Worm (Caenorhabditis elegans) whole organism, midembryonic: Measurements from ENCODE around the gene nhr-111.

Source experiments
- T22C8.4 ChIP-seq: fragments of 200-800 bp; sonication (Bioruptor generic); IDR thresholded peaks from 2 replicates; pipeline ENCODE4 v1.3.6; 2022; ENCODE audit warnings: missing genetic modification characterization, missing compliant biosample characterization
- cog-1 ChIP-seq: sonication (generic microtip); optimal IDR thresholded peaks from 2 replicates; lab custom pipeline; 2016; ENCODE audit warnings: missing genetic modification characterization, missing compliant biosample characterization
- flt-1 ChIP-seq: fragments of 200-800 bp; sonication (Bioruptor generic); IDR thresholded peaks from 2 replicates; pipeline ENCODE4 v1.3.6; 2022; ENCODE audit warnings: missing genetic modification characterization, missing compliant biosample characterization
- klf-2 ChIP-seq: fragments of 200-800 bp; sonication (Bioruptor generic); conservative IDR thresholded peaks from 2 replicates; pipeline ENCODE4 v1.3.6; 2022; ENCODE audit warnings: missing genetic modification reagents, missing genetic modification characterization, missing compliant biosample characterization
- med-1 ChIP-seq: sonication (generic microtip); optimal IDR thresholded peaks from 2 replicates; lab custom pipeline; 2017; ENCODE audit warnings: missing genetic modification characterization, mild to moderate bottlenecking, missing compliant biosample characterization, antibody characterized with exemption, missing genetic modification reagents; ENCODE audit not compliant: insufficient read depth
- ref-1 ChIP-seq: fragments of 200-800 bp; sonication (Bioruptor generic); conservative IDR thresholded peaks from 2 replicates; pipeline ENCODE4 v1.3.6; 2022; ENCODE audit warnings: missing genetic modification reagents, missing genetic modification characterization, missing compliant biosample characterization
- tab-1 ChIP-seq: fragments of 200-800 bp; sonication (Bioruptor generic); IDR thresholded peaks from 2 replicates; pipeline ENCODE4 v1.3.6; 2022; ENCODE audit warnings: missing genetic modification characterization, missing compliant biosample characterization
- ztf-23 ChIP-seq: fragments of 200-800 bp; sonication (Bioruptor generic); IDR thresholded peaks from 2 replicates; pipeline ENCODE4 v1.3.6; 2022; ENCODE audit warnings: missing genetic modification reagents, missing genetic modification characterization, missing compliant biosample characterization
- ztf-29 ChIP-seq: fragments of 200-800 bp; sonication (Bioruptor generic); IDR thresholded peaks from 2 replicates; pipeline ENCODE4 v1.3.6; 2022; ENCODE audit warnings: missing genetic modification reagents, missing genetic modification characterization, missing compliant biosample characterization

nhr-111 gene

DNA sequence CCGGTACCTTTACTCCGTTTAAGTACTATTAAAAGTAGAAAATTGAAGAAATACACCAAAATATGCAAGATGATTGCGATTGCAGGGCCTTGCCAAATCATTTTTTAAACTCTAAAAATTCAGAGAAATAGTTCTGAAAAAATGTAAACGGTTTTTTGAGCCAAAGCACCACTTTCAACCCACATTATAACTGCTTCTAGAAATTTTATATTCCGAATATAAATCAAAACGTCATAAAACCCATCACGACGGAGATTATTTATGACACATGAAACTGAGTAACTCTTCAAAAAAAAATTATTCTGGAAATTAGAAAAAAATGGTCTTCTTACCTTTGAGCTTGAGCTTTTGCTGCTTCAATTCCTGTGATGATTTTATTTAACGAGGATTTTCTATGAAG is 10.4 kb downstream of the nhr-111 start, which contains the start of gene srxa-16:
Gene srxa-16, minus strand, starts transcription at position 101 of the 400 bp plus-strand sequence.
- no peak for TF ChIP-seq med-1 (GFP tag; lab: Kevin White, UChicago)
- no peak for TF ChIP-seq flt-1 (GFP tag; lab: Robert Waterston, UW)
- TF ChIP-seq ztf-23 (GFP tag; lab: Robert Waterston, UW): no peak
- TF ChIP-seq ztf-29: no peak
- TF ChIP-seq ref-1: no peak

DNA sequence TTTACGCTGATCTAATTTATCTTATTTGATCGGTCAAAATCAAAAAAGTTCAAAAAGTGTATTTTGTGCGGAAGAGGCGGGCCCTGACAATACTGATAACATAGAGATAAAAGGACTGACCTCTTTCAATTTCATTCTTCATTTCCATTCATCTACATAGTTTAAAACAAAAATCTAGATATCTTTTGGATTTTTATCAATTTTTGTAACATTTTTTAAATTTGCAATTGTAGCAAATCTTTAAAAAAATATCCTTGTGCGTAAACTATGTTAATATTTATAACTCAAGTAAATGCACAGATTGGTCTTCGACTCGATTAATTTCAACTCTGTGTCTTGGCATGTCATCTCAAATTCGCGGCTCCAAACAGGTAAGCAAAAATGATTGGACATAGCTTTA is 21.0 kb downstream of the nhr-111 start, which contains the start of gene argk-1:
Gene argk-1, plus strand, starts transcription at position 301 of the 400 bp plus-strand sequence.
- no peak for TF ChIP-seq klf-2 (GFP tag; lab: Robert Waterston, UW)
- TF ChIP-seq ref-1: no peak
- no peak for TF ChIP-seq tab-1
- TF ChIP-seq ztf-23 (GFP tag; lab: Robert Waterston, UW): no peak
- no peak for TF ChIP-seq flt-1 (GFP tag; lab: Robert Waterston, UW)
- TF ChIP-seq cog-1 (tag; lab: Kevin White, UChicago): no peak
- no peak for TF ChIP-seq ztf-29
- TF ChIP-seq med-1 (GFP tag; lab: Kevin White, UChicago): no peak
- TF ChIP-seq T22C8.4 (GFP tag; lab: Robert Waterston, UW): no peak

DNA sequence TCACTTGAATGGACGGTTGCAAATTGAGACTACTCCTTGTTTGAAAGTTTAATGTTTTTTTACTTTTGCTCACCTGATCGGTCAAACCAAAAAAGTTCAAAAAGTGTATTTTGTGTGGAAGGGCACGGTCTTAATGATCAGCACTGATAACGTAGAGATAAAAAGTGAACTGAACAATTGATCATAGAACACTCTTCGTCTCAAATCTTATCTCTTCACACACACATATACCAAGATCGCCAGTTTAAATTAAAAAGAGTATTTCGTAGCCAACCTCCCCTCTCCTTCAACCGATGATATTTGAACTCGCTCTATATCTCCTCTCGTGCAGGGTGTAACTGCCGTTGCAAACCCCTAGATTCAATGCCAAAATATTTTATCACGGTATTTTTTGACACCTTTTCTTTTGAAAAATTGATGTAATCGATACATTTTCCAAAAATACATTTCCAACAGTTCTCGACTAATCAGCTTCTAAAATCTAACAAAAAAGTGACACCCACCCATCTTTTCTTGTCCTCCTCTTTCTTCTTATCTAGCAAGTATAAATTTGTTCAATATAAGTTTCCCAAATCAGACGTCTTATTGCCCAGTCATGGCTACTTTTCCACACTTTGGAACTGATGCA is 24.4 kb downstream of the nhr-111 start, which contains the start of gene cth-1:
Gene cth-1, plus strand, starts transcription at position 578 of the 628 bp plus-strand sequence.
- TF ChIP-seq ztf-29 (no peak), tab-1 (no peak), klf-2 (GFP tag; lab: Robert Waterston, UW) (no peak), flt-1 (GFP tag; lab: Robert Waterston, UW) (no peak), med-1 (GFP tag; lab: Kevin White, UChicago) (no peak), T22C8.4 (GFP tag; lab: Robert Waterston, UW) (no peak), ref-1 (no peak), cog-1 (tag; lab: Kevin White, UChicago) (no peak), ztf-23 (GFP tag; lab: Robert Waterston, UW) (no peak)

DNA sequence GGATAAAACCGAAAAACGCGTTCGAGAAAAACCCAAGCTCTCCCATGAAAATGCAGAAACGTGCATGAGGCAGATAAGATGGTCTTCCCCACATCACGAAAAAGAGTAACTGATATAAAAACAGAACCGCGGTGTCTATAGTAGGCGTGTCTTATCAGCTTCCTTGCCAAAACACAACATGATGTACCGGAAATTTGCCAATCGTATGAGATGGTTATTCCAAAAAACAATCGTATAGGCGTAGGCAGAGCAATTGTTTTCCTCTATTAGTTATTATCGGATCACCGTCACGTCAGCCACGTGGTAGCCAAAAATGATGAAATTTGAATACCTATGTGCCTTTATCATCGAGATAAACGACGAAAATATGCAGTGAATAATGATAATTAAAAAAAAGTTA is 25.2 kb downstream of the nhr-111 start, which contains the start of gene str-7:
Gene str-7, minus strand, starts transcription at position 101 of the 400 bp plus-strand sequence.
- TF ChIP-seq flt-1 (GFP tag; lab: Robert Waterston, UW): no peak
- TF ChIP-seq cog-1 (tag; lab: Kevin White, UChicago): no peak
- no peak for TF ChIP-seq ztf-23 (GFP tag; lab: Robert Waterston, UW)
- no peak for TF ChIP-seq tab-1
- no peak for TF ChIP-seq T22C8.4 (GFP tag; lab: Robert Waterston, UW)
- TF ChIP-seq klf-2 (GFP tag; lab: Robert Waterston, UW): no peak
- no peak for TF ChIP-seq ztf-29
- TF ChIP-seq med-1 (GFP tag; lab: Kevin White, UChicago): no peak
- no peak for TF ChIP-seq ref-1

DNA sequence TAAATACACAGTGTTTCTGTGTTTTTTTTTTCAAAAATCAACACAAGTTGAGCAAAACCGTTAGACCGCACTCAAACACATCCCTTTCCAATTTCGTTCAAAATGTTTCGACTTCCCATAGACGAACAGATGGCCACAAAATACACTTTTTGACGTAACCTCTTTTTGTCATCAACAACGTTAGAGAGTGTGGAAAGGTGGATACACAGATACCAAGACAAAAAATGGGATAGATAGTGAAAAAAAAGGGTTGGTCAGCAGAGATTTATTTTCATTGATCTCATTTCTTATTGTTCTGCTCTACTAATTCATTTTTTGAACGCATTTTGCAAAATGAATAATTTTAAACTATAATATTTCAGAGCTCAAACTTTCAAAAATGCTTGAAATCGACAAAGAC is 29.8 kb downstream of the nhr-111 start:
- no peak for TF ChIP-seq T22C8.4 (GFP tag; lab: Robert Waterston, UW)
- TF ChIP-seq klf-2 (GFP tag; lab: Robert Waterston, UW): no peak
- TF ChIP-seq tab-1: no peak
- TF ChIP-seq ztf-29: no peak
- TF ChIP-seq cog-1 (tag; lab: Kevin White, UChicago): no peak
- TF ChIP-seq ztf-23 (GFP tag; lab: Robert Waterston, UW): no peak

DNA sequence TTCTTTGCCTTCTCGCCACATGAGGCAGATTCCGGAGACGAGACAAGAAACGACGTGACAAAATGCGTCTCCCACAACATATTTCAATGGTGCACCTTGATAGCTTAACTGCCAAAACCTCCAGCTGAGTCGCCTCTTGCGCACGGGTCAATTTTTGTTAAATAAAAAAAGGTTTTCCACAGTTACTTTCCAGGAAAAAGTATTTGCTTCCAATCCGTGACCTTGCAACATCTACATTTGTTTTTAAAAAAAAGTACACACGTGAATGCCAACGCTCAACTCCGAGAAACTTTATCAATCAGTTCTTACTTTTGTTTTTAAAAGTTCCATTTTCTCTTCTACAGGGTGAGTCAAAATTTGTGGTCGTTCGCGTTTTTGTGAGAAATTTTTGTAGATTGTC is 30.4 kb downstream of the nhr-111 start, which contains the start of gene F22B8.7:
Gene F22B8.7, plus strand, starts transcription at position 301 of the 400 bp plus-strand sequence.
- TF ChIP-seq ztf-23 (GFP tag; lab: Robert Waterston, UW) (no peak), klf-2 (GFP tag; lab: Robert Waterston, UW) (no peak), ztf-29 (no peak), T22C8.4 (GFP tag; lab: Robert Waterston, UW) (no peak), cog-1 (tag; lab: Kevin White, UChicago) (no peak), ref-1 (no peak), tab-1 (no peak), flt-1 (GFP tag; lab: Robert Waterston, UW) (no peak), med-1 (GFP tag; lab: Kevin White, UChicago) (no peak)

DNA sequence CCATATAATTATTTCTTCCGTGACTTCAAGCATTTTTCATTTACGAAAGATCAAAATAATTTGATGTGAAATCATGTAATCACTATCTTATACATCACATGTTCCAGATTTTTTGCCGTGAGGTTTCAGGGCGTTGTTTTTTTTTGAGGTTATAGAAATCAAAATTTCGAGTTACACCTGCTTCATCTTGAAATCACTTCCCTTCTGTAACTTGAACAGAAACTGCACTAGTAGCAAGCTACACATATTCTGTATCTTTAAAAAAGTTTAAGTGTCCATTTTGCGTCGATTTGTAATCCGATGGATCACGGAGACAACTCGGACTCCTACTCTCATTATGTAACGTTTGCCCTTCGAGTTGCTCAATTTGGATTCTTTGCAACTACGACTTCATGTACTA is 34.0 kb downstream of the nhr-111 start, which contains the start of gene F22B8.3:
Gene F22B8.3, plus strand, starts transcription at position 301 of the 400 bp plus-strand sequence.
- TF ChIP-seq klf-2 (GFP tag; lab: Robert Waterston, UW) (no peak), med-1 (GFP tag; lab: Kevin White, UChicago) (no peak), ref-1 (no peak), tab-1 (no peak), cog-1 (tag; lab: Kevin White, UChicago) (no peak), flt-1 (GFP tag; lab: Robert Waterston, UW) (no peak), ztf-23 (GFP tag; lab: Robert Waterston, UW) (no peak), ztf-29 (no peak), T22C8.4 (GFP tag; lab: Robert Waterston, UW) (no peak)

DNA sequence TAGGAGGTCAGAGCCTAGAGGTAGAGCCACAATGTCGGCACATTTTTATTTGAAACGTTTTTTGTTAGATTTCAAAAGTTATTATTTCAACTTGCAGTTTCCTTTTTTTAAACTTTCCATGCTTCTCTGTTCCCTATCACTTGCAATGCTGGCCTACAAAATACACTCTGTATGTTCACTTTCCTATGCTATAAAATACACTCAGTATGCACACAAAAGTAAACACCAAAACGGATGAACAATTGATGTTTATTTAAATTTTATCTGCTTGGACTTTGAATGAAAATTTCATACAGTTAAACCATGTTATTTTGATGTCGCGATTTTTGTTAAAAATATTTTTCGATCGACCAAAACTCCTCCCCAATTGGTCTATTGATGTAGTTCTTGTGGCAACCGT is 44.0 kb downstream of the nhr-111 start:
- TF ChIP-seq ref-1 (no peak), ztf-23 (GFP tag; lab: Robert Waterston, UW) (no peak), T22C8.4 (GFP tag; lab: Robert Waterston, UW) (no peak), klf-2 (GFP tag; lab: Robert Waterston, UW) (no peak), cog-1 (tag; lab: Kevin White, UChicago) (no peak), ztf-29 (no peak), flt-1 (GFP tag; lab: Robert Waterston, UW) (no peak), tab-1 (no peak)

DNA sequence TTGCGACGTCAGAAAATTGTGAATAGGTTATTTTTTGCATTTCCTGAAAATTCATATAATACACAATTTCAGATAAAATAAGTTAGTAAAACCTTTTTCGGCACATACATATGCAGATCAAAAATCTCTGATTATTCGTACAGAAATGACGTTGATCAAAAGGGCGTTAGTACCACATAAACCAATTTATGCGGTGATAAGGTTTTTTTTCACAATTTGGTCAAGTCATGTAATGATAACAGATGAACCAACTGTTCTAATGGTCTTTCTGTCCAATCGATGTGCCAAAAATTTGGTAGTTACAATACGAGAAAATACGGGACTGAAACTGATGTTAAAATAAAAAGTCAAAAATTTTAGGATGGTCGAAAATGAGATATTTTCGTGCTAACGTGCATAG is 44.6 kb downstream of the nhr-111 start:
- TF ChIP-seq tab-1 (no peak), cog-1 (tag; lab: Kevin White, UChicago) (no peak), flt-1 (GFP tag; lab: Robert Waterston, UW) (no peak), med-1 (GFP tag; lab: Kevin White, UChicago) (no peak), T22C8.4 (GFP tag; lab: Robert Waterston, UW) (no peak), klf-2 (GFP tag; lab: Robert Waterston, UW) (no peak), ref-1 (no peak), ztf-29 (no peak), ztf-23 (GFP tag; lab: Robert Waterston, UW) (no peak)
